Worm (Caenorhabditis elegans) whole organism, L3 larva: ENCODE measurements around the gene dec-7.

Experiments
- ZK546.5 ChIP-seq: sonication (generic microtip); optimal IDR thresholded peaks from 2 replicates; lab custom pipeline; 2017; ENCODE audit warnings: missing biosample characterization, missing genetic modification characterization
- fos-1 ChIP-seq: fragments of 150-350 bp; optimal IDR thresholded peaks from 2 replicates; lab custom pipeline; 2014; ENCODE audit warnings: missing biosample characterization, missing genetic modification characterization
- jun-1 ChIP-seq: fragments of 150-350 bp; optimal IDR thresholded peaks from 2 replicates; lab custom pipeline; 2014; ENCODE audit warnings: missing biosample characterization, missing genetic modification reagents, missing genetic modification characterization
- mml-1 ChIP-seq: fragments of 150-350 bp; sonication (generic microtip); optimal IDR thresholded peaks from 3 replicates; lab custom pipeline; 2014; ENCODE audit warnings: missing biosample characterization, missing genetic modification characterization
- nhr-11 ChIP-seq: fragments of 150-350 bp; optimal IDR thresholded peaks from 2 replicates; lab custom pipeline; 2014; ENCODE audit warnings: missing biosample characterization, missing genetic modification characterization
- nhr-25 ChIP-seq: sonication (generic microtip); optimal IDR thresholded peaks from 2 replicates; lab custom pipeline; 2017; ENCODE audit warnings: missing biosample characterization, missing genetic modification characterization
- nhr-43 ChIP-seq: sonication (generic microtip); optimal IDR thresholded peaks from 2 replicates; lab custom pipeline; 2016; ENCODE audit warnings: mild to moderate bottlenecking, missing genetic modification characterization, missing compliant biosample characterization; ENCODE audit not compliant: poor library complexity, severe bottlenecking
- nhr-76 ChIP-seq: fragments of 150-350 bp; sonication (generic microtip); optimal IDR thresholded peaks from 5 replicates; lab custom pipeline; 2014; ENCODE audit warnings: missing biosample characterization, missing genetic modification characterization
- skn-1 ChIP-seq: fragments of 150-350 bp; optimal IDR thresholded peaks from 2 replicates; lab custom pipeline; 2014; ENCODE audit warnings: missing biosample characterization, missing genetic modification characterization
- snpc-4 ChIP-seq: fragments of 150-350 bp; optimal IDR thresholded peaks from 2 replicates; lab custom pipeline; 2014; ENCODE audit warnings: missing biosample characterization, missing genetic modification characterization
- tbx-2 ChIP-seq: sonication (generic microtip); optimal IDR thresholded peaks from 2 replicates; lab custom pipeline; 2016; ENCODE audit warnings: mild to moderate bottlenecking, missing genetic modification characterization, missing compliant biosample characterization
- unc-62 ChIP-seq: fragments of 150-350 bp; sonication (generic microtip); optimal IDR thresholded peaks from 4 replicates; lab custom pipeline; 2014; ENCODE audit warnings: missing biosample characterization, missing genetic modification reagents, missing genetic modification characterization

DNA sequence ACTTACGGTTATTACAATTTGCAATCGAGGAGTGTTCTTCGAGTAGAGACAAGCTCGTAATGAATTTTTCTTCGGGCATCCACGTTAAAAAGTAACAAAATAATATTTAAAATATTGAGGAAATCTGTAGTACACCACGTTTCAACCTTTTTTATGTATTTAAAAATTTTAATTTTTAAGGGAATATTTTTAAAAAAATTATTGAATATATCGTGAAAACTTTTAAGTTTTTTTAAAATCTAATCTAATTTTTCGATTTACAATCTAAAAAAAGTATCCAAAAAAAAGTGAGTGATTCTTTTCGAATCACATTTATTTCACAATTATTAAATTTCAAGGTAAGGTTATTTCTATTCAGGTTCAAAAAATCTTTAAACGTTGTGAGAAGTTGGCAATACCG is 12.5 kb downstream of the dec-7 start, which contains the start of gene gln-2:
- no peak for TF ChIP-seq nhr-76
- no peak for TF ChIP-seq snpc-4 (tag; lab: Kevin White, UChicago)
- TF ChIP-seq skn-1 = no peak
- TF ChIP-seq jun-1 (tag; lab: Kevin White, UChicago) = no peak
- no peak for TF ChIP-seq unc-62 (GFP tag; lab: Kevin White, UChicago)
- no peak for TF ChIP-seq nhr-11 (tag; lab: Kevin White, UChicago)
- no peak for TF ChIP-seq nhr-43
- TF ChIP-seq tbx-2 (tag; lab: Kevin White, UChicago) = no peak
- TF ChIP-seq ZK546.5 (tag; lab: Kevin White, UChicago) = no peak
- no peak for TF ChIP-seq fos-1 (tag; lab: Kevin White, UChicago)
- no peak for TF ChIP-seq mml-1 (tag; lab: Kevin White, UChicago)
- no peak for TF ChIP-seq nhr-25 (tag; lab: Kevin White, UChicago)
